Worm (Caenorhabditis elegans): ENCODE data around the gene C23G10.5.

C23G10.5 gene

ce11 chrIII:6215476-6215875 is 24.6 kb downstream of the C23G10.5 start, which contains the start of gene C23G10.11:
Gene C23G10.11, minus strand, starts transcription at chrIII:6215576.
- TF ChIP-seq nhr-28 (tag; optimal IDR thresholded peaks at IDR 0.05) (peak; percentile 12), daf-19 (GFP tag; conservative IDR thresholded peaks at IDR 0.05) (no peak)

DNA sequence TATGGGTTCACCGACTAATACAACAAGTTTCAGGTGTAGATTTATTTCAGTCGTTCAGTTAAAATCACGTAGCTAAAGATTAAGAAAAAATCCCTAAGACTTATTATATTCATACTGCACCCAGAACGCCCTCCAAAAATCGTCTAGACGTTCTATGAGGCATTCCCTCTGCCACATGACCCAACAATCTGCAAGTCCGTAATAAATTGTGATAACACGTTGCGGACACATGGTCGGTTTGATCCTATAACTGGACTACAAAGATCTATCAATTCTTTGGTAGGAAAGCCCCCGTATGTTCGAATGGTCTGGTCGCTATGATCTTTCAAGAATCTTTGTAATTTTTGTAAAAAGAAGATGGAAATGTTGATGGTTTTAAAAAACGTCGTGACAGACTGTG is 25.0 kb downstream of the C23G10.5 start:
- TF ChIP-seq dmd-6 (GFP tag; IDR thresholded peaks at IDR 0.05) = 0 out of 2 replicates have a peak, but pooled peaks have one; percentile 8
- TF ChIP-seq mxl-3 (GFP tag; optimal IDR thresholded peaks at IDR 0.05) = peak; percentile 92
- TF ChIP-seq hlh-11 (tag; optimal IDR thresholded peaks at IDR 0.05) = peak; percentile 23
- peak; percentile 84 for TF ChIP-seq nhr-28 (tag; optimal IDR thresholded peaks at IDR 0.05)
- TF ChIP-seq lin-1 (GFP tag; IDR thresholded peaks at IDR 0.05) = no peak
- peak; percentile 14 for TF ChIP-seq hlh-30 (tag; optimal IDR thresholded peaks at IDR 0.05; ENCODE audit: insufficient read depth)
- TF ChIP-seq hif-1 (tag; optimal IDR thresholded peaks at IDR 0.05) = no peak
- TF ChIP-seq D1046.2 (GFP tag; IDR thresholded peaks at IDR 0.05) = no peak
- TF ChIP-seq nhr-48 (tag; optimal IDR thresholded peaks at IDR 0.05) = peak; percentile 83
- TF ChIP-seq attf-4 (tag; optimal IDR thresholded peaks at IDR 0.05) = no peak
- peak in 1 of 2 experiments; percentile 71 for TF ChIP-seq mdl-1 (tag; optimal IDR thresholded peaks at IDR 0.05)
- no peak for TF ChIP-seq jun-1 (tag; optimal IDR thresholded peaks at IDR 0.05)
- TF ChIP-seq F26F4.8 (GFP tag; conservative IDR thresholded peaks at IDR 0.05) = no peak
- no peak for TF ChIP-seq spr-3 (GFP tag; optimal IDR thresholded peaks at IDR 0.05)
- TF ChIP-seq lim-7 (GFP tag; IDR thresholded peaks at IDR 0.05) = no peak
- no peak for TF ChIP-seq ZK337.2 (GFP tag; IDR thresholded peaks at IDR 0.05)

- TF ChIP-seq daf-8 (GFP tag; IDR thresholded peaks at IDR 0.05) (no peak), nhr-76 (tag; optimal IDR thresholded peaks at IDR 0.05) (no peak), arid-1 (GFP tag; conservative IDR thresholded peaks at IDR 0.05) (no peak), zfp-3 (GFP tag; conservative IDR thresholded peaks at IDR 0.05) (no peak), skn-1 (tag; optimal IDR thresholded peaks at IDR 0.05) (no peak), ctbp-1 (GFP tag; IDR thresholded peaks at IDR 0.05) (no peak), aly-2 (tag; optimal IDR thresholded peaks at IDR 0.05) (no peak), ceh-44 (GFP tag; IDR thresholded peaks at IDR 0.05) (no peak), dve-1 (tag; optimal IDR thresholded peaks at IDR 0.05; ENCODE audit: insufficient read depth) (no peak), egl-27 (tag; optimal IDR thresholded peaks at IDR 0.05) (no peak), dmd-9 (GFP tag; IDR thresholded peaks at IDR 0.05) (no peak), hlh-30 (tag; optimal IDR thresholded peaks at IDR 0.05; ENCODE audit: insufficient read depth) (no peak), fkh-10 (GFP tag; optimal IDR thresholded peaks at IDR 0.05) (no peak), unc-62 (GFP tag; optimal IDR thresholded peaks at IDR 0.05 in 1 of 2) (no peak), unc-62 (tag; optimal IDR thresholded peaks at IDR 0.05) (no peak), ceh-82 (tag; optimal IDR thresholded peaks at IDR 0.05) (no peak), F49E8.2 (tag; optimal IDR thresholded peaks at IDR 0.05; ENCODE audit: borderline replicate concordance) (no peak)
These were observed 26.0 kb downstream of the C23G10.5 start, which contains the start of gene hot-4 for ce11 chrIII:6216833-6217466. Gene hot-4, plus strand, starts transcription at chrIII:6217416.

ce11 chrIII:6221403-6221802 is 30.5 kb downstream of the C23G10.5 start:
- TF ChIP-seq aha-1 (tag) (peak; percentile 56), jun-1 (tag; optimal IDR thresholded peaks at IDR 0.05) (no peak)

DNA sequence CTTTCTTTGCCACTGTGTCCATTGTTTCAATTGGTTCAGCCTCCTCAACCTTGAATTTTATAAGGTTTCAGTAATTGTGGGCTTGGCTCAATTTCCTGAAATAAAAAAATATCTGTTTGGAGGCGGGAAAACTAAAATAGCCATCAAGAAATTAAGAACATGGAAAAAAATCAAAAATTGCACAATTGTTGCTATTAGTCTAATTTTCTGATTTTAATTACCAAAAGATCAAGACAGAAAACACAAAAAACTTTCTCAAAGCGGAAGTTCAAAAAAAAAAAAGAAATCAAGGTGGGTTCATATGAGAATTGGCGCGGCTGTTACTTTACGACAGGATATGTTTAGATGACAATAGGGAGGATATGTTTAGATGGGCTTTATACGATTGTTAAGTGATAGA is 40.0 kb downstream of the C23G10.5 start, which contains the start of gene esyt-2:
Gene esyt-2, minus strand, starts transcription at position 101 of the 400 bp plus-strand sequence.
- TF ChIP-seq ceh-82 (tag; optimal IDR thresholded peaks at IDR 0.05) (no peak), unc-62 (GFP tag; optimal IDR thresholded peaks at IDR 0.05 in 1 of 2) (peak in 1 of 2 experiments; percentile 47), unc-62 (tag; optimal IDR thresholded peaks at IDR 0.05) (no peak), lin-15B (tag; optimal IDR thresholded peaks at IDR 0.05) (no peak), lin-1 (GFP tag; IDR thresholded peaks at IDR 0.05) (no peak), tag-97 (GFP tag; IDR thresholded peaks at IDR 0.05) (no peak)

All from whole organism, L4 larva.